Fruit fly (Drosophila melanogaster) whole organism, embryonic: ENCODE measurements around the gene unc79.
A peak's percentile ranks its signal among the peaks of the same experiment; 100 is the strongest.

Experiments
- Aef1 ChIP-seq: fragments of 200-800 bp; sonication (Bioruptor generic); IDR thresholded peaks from 3 replicates; pipeline ENCODE4 v1.3.6; 2022; ENCODE audit warnings: missing biosample characterization, missing genetic modification characterization
- CG10274 ChIP-seq: fragments of 200-800 bp; sonication (Bioruptor generic); optimal IDR thresholded peaks from 3 replicates; lab custom pipeline; 2017; ENCODE audit warnings: missing biosample characterization, mild to moderate bottlenecking, missing genetic modification characterization
- CG10959 ChIP-seq: fragments of 200-800 bp; sonication (Bioruptor generic); IDR thresholded peaks from 2 replicates; pipeline ENCODE4 v1.3.6; 2022; ENCODE audit warnings: missing biosample characterization, missing genetic modification characterization
- CG13775 ChIP-seq: fragments of 200-800 bp; sonication (Bioruptor generic); optimal IDR thresholded peaks from 3 replicates; lab custom pipeline; 2017; ENCODE audit warnings: missing biosample characterization, mild to moderate bottlenecking, missing genetic modification characterization
- CG15514 ChIP-seq: fragments of 200-800 bp; sonication (Bioruptor generic); optimal IDR thresholded peaks from 3 replicates; lab custom pipeline; 2017; ENCODE audit warnings: missing biosample characterization, missing genetic modification characterization, mild to moderate bottlenecking, moderate library complexity, missing genetic modification reagents
- CG16813 ChIP-seq: fragments of 200-800 bp; sonication (Bioruptor generic); IDR thresholded peaks from 3 replicates; pipeline ENCODE4 v1.3.6; 2022; ENCODE audit warnings: missing biosample characterization, missing genetic modification characterization; ENCODE audit not compliant: partially characterized antibody
- CG17359 ChIP-seq: fragments of 200-800 bp; sonication (Bioruptor generic); optimal IDR thresholded peaks from 3 replicates; lab custom pipeline; 2018; ENCODE audit warnings: missing biosample characterization, mild to moderate bottlenecking, missing genetic modification characterization, moderate library complexity
- CG17385 ChIP-seq: fragments of 200-800 bp; sonication (Bioruptor generic); optimal IDR thresholded peaks from 3 replicates; lab custom pipeline; 2018; ENCODE audit warnings: missing biosample characterization, mild to moderate bottlenecking, missing genetic modification characterization
- CG18262 ChIP-seq: fragments of 200-800 bp; optimal IDR thresholded peaks from 3 replicates; lab custom pipeline; 2019; ENCODE audit warnings: missing biosample characterization, mild to moderate bottlenecking, missing genetic modification characterization, moderate library complexity
- CG2120 ChIP-seq: fragments of 200-800 bp; sonication (Bioruptor generic); optimal IDR thresholded peaks from 3 replicates; lab custom pipeline; 2016; ENCODE audit warnings: missing biosample characterization, missing genetic modification characterization
- CG30403 ChIP-seq: fragments of 200-800 bp; sonication (Bioruptor generic); optimal IDR thresholded peaks from 3 replicates; lab custom pipeline; 2016; ENCODE audit warnings: missing biosample characterization, missing genetic modification characterization
- CG33557 ChIP-seq: fragments of 200-800 bp; sonication (Bioruptor generic); optimal IDR thresholded peaks from 2 replicates; lab custom pipeline; 2019; ENCODE audit warnings: missing biosample characterization, mild to moderate bottlenecking, missing genetic modification characterization, moderate library complexity
- CG34422 ChIP-seq: fragments of 200-800 bp; sonication (Bioruptor generic); IDR thresholded peaks from 3 replicates; pipeline ENCODE4 v1.3.6; 2022; ENCODE audit warnings: missing biosample characterization, missing genetic modification characterization
- CG42726 ChIP-seq: fragments of 200-800 bp; sonication (Bioruptor generic); IDR thresholded peaks from 2 replicates; pipeline ENCODE4 v1.3.6; 2022; ENCODE audit warnings: missing biosample characterization, missing genetic modification characterization; ENCODE audit not compliant: partially characterized antibody
- CG4360 ChIP-seq: fragments of 200-800 bp; sonication (Bioruptor generic); IDR thresholded peaks from 2 replicates; pipeline ENCODE4 v1.3.6; 2022; ENCODE audit warnings: missing biosample characterization, missing genetic modification characterization
- CG4730 ChIP-seq: fragments of 200-800 bp; sonication (Bioruptor generic); IDR thresholded peaks from 2 replicates; pipeline ENCODE4 v1.3.6; 2022; ENCODE audit warnings: missing biosample characterization, missing genetic modification characterization
- CG8924 ChIP-seq: fragments of 200-800 bp; optimal IDR thresholded peaks from 3 replicates; lab custom pipeline; 2019; ENCODE audit warnings: missing biosample characterization, mild to moderate bottlenecking, missing genetic modification characterization, moderate library complexity
- CG9609 ChIP-seq: fragments of 200-800 bp; sonication (Bioruptor generic); optimal IDR thresholded peaks from 3 replicates; lab custom pipeline; 2016; ENCODE audit warnings: missing biosample characterization, missing genetic modification characterization
- Dref ChIP-seq: fragments of 200-800 bp; sonication (Bioruptor generic); IDR thresholded peaks from 2 replicates; pipeline ENCODE4 v1.3.6; 2022; ENCODE audit warnings: missing biosample characterization, missing genetic modification characterization
- GATAe ChIP-seq: fragments of 200-800 bp; sonication (Bioruptor generic); conservative IDR thresholded peaks from 2 replicates; pipeline ENCODE4 v1.3.6; 2022; ENCODE audit warnings: missing biosample characterization, missing genetic modification characterization
- Med ChIP-seq: fragments of 200-800 bp; sonication (Bioruptor generic); peaks from one replicate; lab custom pipeline; 2016; ENCODE audit warnings: missing biosample characterization, missing genetic modification characterization, mild to moderate bottlenecking, inconsistent platforms, moderate library complexity
- Mrtf ChIP-seq: fragments of 200-800 bp; sonication (Bioruptor generic); IDR thresholded peaks from 3 replicates; pipeline ENCODE4 v1.3.6; 2022; ENCODE audit warnings: missing biosample characterization, missing genetic modification characterization
- Nf-YC ChIP-seq: fragments of 200-800 bp; optimal IDR thresholded peaks from 3 replicates; lab custom pipeline; 2019; ENCODE audit warnings: missing biosample characterization, mild to moderate bottlenecking, missing genetic modification characterization, moderate library complexity
- Pdp1 ChIP-seq, 2 experiments: fragments of 200-800 bp; sonication (Bioruptor generic); optimal IDR thresholded peaks; 3 replicates each; lab custom pipeline; 2016; ENCODE audit warnings: missing biosample characterization in 2 of 2, missing genetic modification characterization in 2 of 2, mild to moderate bottlenecking in 1 of 2, moderate library complexity in 1 of 2
- Tbp ChIP-seq: fragments of >200 bp; optimal IDR thresholded peaks from 2 replicates; lab custom pipeline; 2018; ENCODE audit warnings: missing biosample characterization, missing genetic modification characterization
- abd-A ChIP-seq: fragments of 200-800 bp; sonication (Bioruptor generic); optimal IDR thresholded peaks from 3 replicates; lab custom pipeline; 2019; ENCODE audit warnings: missing biosample characterization, mild to moderate bottlenecking, missing genetic modification characterization, moderate library complexity
- bcd ChIP-seq: fragments of 200-800 bp; sonication (Bioruptor generic); optimal IDR thresholded peaks from 2 replicates; lab custom pipeline; 2017; ENCODE audit warnings: missing biosample characterization, mild to moderate bottlenecking, missing genetic modification characterization
- cwo ChIP-seq: fragments of 200-800 bp; sonication (Bioruptor generic); optimal IDR thresholded peaks from 3 replicates; lab custom pipeline; 2017; ENCODE audit warnings: missing biosample characterization, missing genetic modification characterization, mild to moderate bottlenecking, moderate library complexity, missing genetic modification reagents
- dmrt11E ChIP-seq: fragments of 200-800 bp; sonication (Bioruptor generic); optimal IDR thresholded peaks from 3 replicates; lab custom pipeline; 2018; ENCODE audit warnings: missing biosample characterization, mild to moderate bottlenecking, missing genetic modification characterization, moderate library complexity
- eve ChIP-seq, 2 experiments: fragments of >200 bp; optimal IDR thresholded peaks; 2 replicates each; lab custom pipeline; 2017; ENCODE audit warnings: missing biosample characterization in 2 of 2, missing genetic modification characterization in 2 of 2
- exex ChIP-seq: fragments of 200-800 bp; sonication (Bioruptor generic); optimal IDR thresholded peaks from 4 replicates; lab custom pipeline; 2018; ENCODE audit warnings: missing biosample characterization, mild to moderate bottlenecking, missing genetic modification characterization, moderate library complexity
- fd102C ChIP-seq: fragments of 200-800 bp; sonication (Bioruptor generic); optimal IDR thresholded peaks from 2 replicates; lab custom pipeline; 2018; ENCODE audit warnings: missing biosample characterization, mild to moderate bottlenecking, missing genetic modification characterization, moderate library complexity
- grn ChIP-seq: fragments of 200-800 bp; sonication (Bioruptor generic); optimal IDR thresholded peaks from 3 replicates; lab custom pipeline; 2017; ENCODE audit warnings: missing biosample characterization, missing genetic modification characterization
- hb ChIP-seq: fragments of 200-800 bp; sonication (Bioruptor generic); IDR thresholded peaks from 3 replicates; pipeline ENCODE4 v1.3.6; 2022; ENCODE audit warnings: missing biosample characterization, missing genetic modification characterization; ENCODE audit not compliant: partially characterized antibody
- hth ChIP-seq: fragments of >200 bp; optimal IDR thresholded peaks from 2 replicates; lab custom pipeline; 2017; ENCODE audit warnings: inconsistent platforms
- insv ChIP-seq, 2 experiments: fragments of 200-800 bp; sonication (Bioruptor generic); optimal IDR thresholded peaks; 3 replicates each; lab custom pipeline; 2016 to 2018; ENCODE audit warnings: missing biosample characterization in 2 of 2, missing genetic modification characterization in 2 of 2
- nmo ChIP-seq: fragments of 200-800 bp; sonication (Bioruptor generic); optimal IDR thresholded peaks from 2 replicates; lab custom pipeline; 2018; ENCODE audit warnings: missing biosample characterization, mild to moderate bottlenecking, missing genetic modification characterization, moderate library complexity
- oc ChIP-seq: fragments of 200-800 bp; sonication (Bioruptor generic); optimal IDR thresholded peaks from 2 replicates; lab custom pipeline; 2018; ENCODE audit warnings: missing biosample characterization, mild to moderate bottlenecking, missing genetic modification characterization, moderate library complexity
- odd ChIP-seq: fragments of 200-800 bp; sonication (Bioruptor generic); optimal IDR thresholded peaks from 2 replicates; lab custom pipeline; 2017; ENCODE audit warnings: missing biosample characterization, mild to moderate bottlenecking, missing genetic modification characterization
- pros ChIP-seq: fragments of 200-800 bp; sonication (Bioruptor generic); optimal IDR thresholded peaks from 3 replicates; lab custom pipeline; 2019; ENCODE audit warnings: missing biosample characterization, mild to moderate bottlenecking, missing genetic modification characterization, moderate library complexity
- scrt ChIP-seq: fragments of 200-800 bp; sonication (Bioruptor generic); optimal IDR thresholded peaks from 2 replicates; lab custom pipeline; 2018; ENCODE audit warnings: missing biosample characterization, mild to moderate bottlenecking, missing genetic modification characterization, moderate library complexity
- sd ChIP-seq: fragments of 200-800 bp; sonication (Bioruptor generic); optimal IDR thresholded peaks from 3 replicates; lab custom pipeline; 2018; ENCODE audit warnings: missing biosample characterization, mild to moderate bottlenecking, missing genetic modification characterization, moderate library complexity
- sens ChIP-seq: fragments of 200-800 bp; sonication (Bioruptor generic); peaks from one replicate; lab custom pipeline; 2016; ENCODE audit warnings: missing biosample characterization, missing genetic modification characterization
- sens-2 ChIP-seq: fragments of 200-800 bp; sonication (Bioruptor generic); IDR thresholded peaks from 2 replicates; pipeline ENCODE4 v1.3.6; 2022; ENCODE audit warnings: missing biosample characterization, missing genetic modification characterization
- sug ChIP-seq: fragments of 200-800 bp; optimal IDR thresholded peaks from 2 replicates; lab custom pipeline; 2019; ENCODE audit warnings: missing biosample characterization, mild to moderate bottlenecking, missing genetic modification characterization, moderate library complexity
- yki ChIP-seq: fragments of >200 bp; optimal IDR thresholded peaks from 3 replicates; lab custom pipeline; 2018
- zen2 ChIP-seq: fragments of 200-800 bp; sonication (Bioruptor generic); IDR thresholded peaks from 3 replicates; pipeline ENCODE4 v1.3.6; 2022; ENCODE audit warnings: missing biosample characterization, missing genetic modification characterization; ENCODE audit not compliant: partially characterized antibody

Gene unc79

DNA sequence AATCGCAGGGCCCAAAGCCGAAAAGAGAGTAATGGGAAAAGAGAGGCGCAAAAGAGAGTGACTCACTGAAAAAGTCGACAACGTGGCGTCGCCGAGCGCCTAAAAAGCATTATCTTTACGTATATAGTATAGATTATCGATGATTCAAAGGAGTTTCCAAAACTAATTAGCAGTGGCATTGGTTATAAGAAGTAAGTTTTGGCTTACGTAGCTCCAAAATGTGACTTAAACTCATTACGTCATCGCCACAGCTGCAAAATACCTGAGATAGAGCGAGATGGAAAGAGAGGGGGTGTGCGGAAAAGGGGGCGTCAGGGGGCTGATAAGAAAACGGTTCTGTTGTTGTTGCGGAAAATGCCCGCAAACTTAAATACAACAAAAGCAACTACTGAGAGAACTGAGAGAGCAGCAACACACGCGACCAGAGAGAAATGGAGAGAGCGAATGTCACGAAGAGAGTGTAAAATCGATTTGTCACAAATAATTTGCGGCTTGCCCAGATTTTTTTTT lies 20.4 kb downstream of the unc79 start (continued):
- TF ChIP-seq Pdp1 (GFP tag; optimal IDR thresholded peaks at IDR 0.05; lab: Kevin White, UChicago): peak in 1 of 2 experiments; percentile 95
- peak; percentile 65 for TF ChIP-seq Med
- TF ChIP-seq sd: peak; percentile 83
- no peak for TF ChIP-seq CG2120 (GFP tag; lab: Kevin White, UChicago)
- TF ChIP-seq eve (GFP tag; optimal IDR thresholded peaks at IDR 0.05; lab: Kevin White, UChicago): no peak
- TF ChIP-seq CG18262: no peak
- peak; percentile 70 for TF ChIP-seq exex (tag; lab: Kevin White, UChicago)
- TF ChIP-seq sens-2 (GFP tag; lab: Robert Waterston, UW): no peak
- TF ChIP-seq CG34422: peak; percentile 63; the same call in 1 of the 3 replicates
- no peak for TF ChIP-seq Mrtf (GFP tag; lab: Robert Waterston, UW)
- peak; percentile 59 for TF ChIP-seq abd-A
- TF ChIP-seq zen2: no peak
- TF ChIP-seq fd102C (GFP tag; lab: Kevin White, UChicago): no peak
- TF ChIP-seq oc (tag; lab: Kevin White, UChicago): no peak
- TF ChIP-seq grn (GFP tag; lab: Kevin White, UChicago): peak; percentile 76
- no peak for TF ChIP-seq CG9609 (GFP tag; lab: Kevin White, UChicago)
- TF ChIP-seq CG10274: no peak
- TF ChIP-seq dmrt11E (tag; lab: Kevin White, UChicago): no peak
- TF ChIP-seq hb: no peak
- no peak for TF ChIP-seq cwo (GFP tag; lab: Kevin White, UChicago)
- peak; percentile 9 for TF ChIP-seq pros (GFP tag; lab: Kevin White, UChicago)
- TF ChIP-seq CG4730 (GFP tag; lab: Robert Waterston, UW): no peak
- peak; percentile 39 for TF ChIP-seq sens (GFP tag; lab: Kevin White, UChicago)
- TF ChIP-seq CG8924 (tag; lab: Kevin White, UChicago): no peak
- peak; percentile 52 for TF ChIP-seq scrt (GFP tag; lab: Kevin White, UChicago)
- TF ChIP-seq hth (lab: Kevin White, UChicago): no peak
- no peak for TF ChIP-seq Tbp (GFP tag; lab: Kevin White, UChicago)
- TF ChIP-seq CG17385 (GFP tag; lab: Kevin White, UChicago): no peak
- no peak for TF ChIP-seq CG33557
- TF ChIP-seq nmo (GFP tag; lab: Kevin White, UChicago): no peak
- TF ChIP-seq CG30403 (GFP tag; lab: Kevin White, UChicago): no peak
- TF ChIP-seq CG15514 (GFP tag; lab: Kevin White, UChicago): peak; percentile 1
- no peak for TF ChIP-seq CG16813
- no peak for TF ChIP-seq insv (GFP tag; optimal IDR thresholded peaks at IDR 0.05; lab: Kevin White, UChicago)
- peak; percentile 36 for TF ChIP-seq Aef1 (GFP tag; lab: Robert Waterston, UW)
- TF ChIP-seq GATAe (GFP tag; lab: Robert Waterston, UW): peak; percentile 72
- no peak for TF ChIP-seq CG10959 (GFP tag; lab: Robert Waterston, UW)
- TF ChIP-seq CG17359: no peak
- no peak for TF ChIP-seq Nf-YC (tag; lab: Kevin White, UChicago)
- TF ChIP-seq CG4360 (GFP tag; lab: Robert Waterston, UW): peak; percentile 75
- peak; percentile 76 for TF ChIP-seq yki
- no peak for TF ChIP-seq Dref (GFP tag; lab: Robert Waterston, UW)
- no peak for TF ChIP-seq CG13775 (GFP tag; lab: Kevin White, UChicago)
- TF ChIP-seq CG42726 (GFP tag; lab: Robert Waterston, UW): no peak
- peak; percentile 8 for TF ChIP-seq odd
- TF ChIP-seq bcd: no peak
- TF ChIP-seq sug: peak; percentile 27
- TF ChIP-seq, all 482 proteins: peak for 32
